Worm (Caenorhabditis elegans) whole organism, late embryonic: Measurements from ENCODE around the gene ZK1067.4.

Experiments
- ceh-19 ChIP-seq: fragments of 200-800 bp; sonication (Bioruptor generic); optimal IDR thresholded peaks from 2 replicates; lab custom pipeline; 2018; ENCODE audit warnings: mild to moderate bottlenecking, missing genetic modification characterization, missing compliant biosample characterization
- ceh-45 ChIP-seq: fragments of 200-800 bp; sonication (Bioruptor generic); IDR thresholded peaks from 2 replicates; pipeline ENCODE4 v1.3.6; 2022; ENCODE audit warnings: missing genetic modification reagents, missing genetic modification characterization, missing compliant biosample characterization
- nhr-11 ChIP-seq: fragments of 150-350 bp; optimal IDR thresholded peaks from 2 replicates; lab custom pipeline; 2014; ENCODE audit warnings: missing biosample characterization, missing genetic modification characterization
- tbx-2 ChIP-seq: sonication (generic microtip); optimal IDR thresholded peaks from 2 replicates; lab custom pipeline; 2016; ENCODE audit warnings: missing genetic modification characterization, missing compliant biosample characterization

DNA sequence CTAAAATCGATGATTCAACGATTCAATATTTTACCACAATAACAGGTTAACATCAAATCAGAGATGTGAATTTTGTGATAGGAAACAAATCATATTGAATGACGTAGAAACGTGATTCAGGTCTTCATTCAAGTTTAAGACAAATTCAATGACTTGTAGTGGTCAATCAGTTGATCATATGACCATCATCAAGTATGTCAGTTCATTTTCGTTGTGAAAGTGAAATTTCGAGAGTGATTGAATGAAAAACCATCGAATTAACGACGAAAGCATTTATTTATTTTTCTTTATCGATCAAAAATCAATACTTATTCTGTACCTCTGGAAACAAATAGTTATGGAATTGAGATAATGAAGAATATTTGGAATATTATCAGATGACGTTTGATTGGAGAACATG, 41.4 kb downstream of the ZK1067.4 start:
- TF ChIP-seq ceh-19 (no peak), ceh-45 (GFP tag; lab: Robert Waterston, UW) (no peak), nhr-11 (tag; lab: Kevin White, UChicago) (no peak), tbx-2 (tag; lab: Kevin White, UChicago) (no peak)
